Worm (Caenorhabditis elegans) whole organism, late embryonic: Measurements from ENCODE around the gene C18H2.5.

Source experiments
- C08G9.2 ChIP-seq: sonication (generic microtip); optimal IDR thresholded peaks from 2 replicates; lab custom pipeline; 2016; ENCODE audit warnings: mild to moderate bottlenecking, missing genetic modification characterization, moderate library complexity, missing compliant biosample characterization
- F13H6.1 ChIP-seq: sonication (generic microtip); optimal IDR thresholded peaks from 2 replicates; lab custom pipeline; 2016; ENCODE audit warnings: missing genetic modification characterization, missing compliant biosample characterization
- ceh-2 ChIP-seq: sonication (generic microtip); optimal IDR thresholded peaks from 2 replicates; lab custom pipeline; 2016; ENCODE audit warnings: missing genotype, missing genetic modification characterization, missing compliant biosample characterization
- ceh-22 ChIP-seq: sonication (generic microtip); optimal IDR thresholded peaks from 2 replicates; lab custom pipeline; 2017; ENCODE audit warnings: missing biosample characterization, missing genetic modification characterization
- ceh-30 ChIP-seq: fragments of 150-350 bp; optimal IDR thresholded peaks from 2 replicates; lab custom pipeline; 2014; ENCODE audit warnings: missing biosample characterization, missing genetic modification characterization
- ceh-31 ChIP-seq: sonication (generic microtip); optimal IDR thresholded peaks from 2 replicates; lab custom pipeline; 2016; ENCODE audit warnings: missing genetic modification characterization, missing compliant biosample characterization
- ceh-45 ChIP-seq: fragments of 200-800 bp; sonication (Bioruptor generic); IDR thresholded peaks from 2 replicates; pipeline ENCODE4 v1.3.6; 2022; ENCODE audit warnings: missing genetic modification reagents, missing genetic modification characterization, missing compliant biosample characterization
- ceh-48 ChIP-seq: sonication (generic microtip); optimal IDR thresholded peaks from 2 replicates; lab custom pipeline; 2016; ENCODE audit warnings: missing genetic modification characterization, inconsistent platforms, missing compliant biosample characterization
- che-1 ChIP-seq: sonication (generic microtip); optimal IDR thresholded peaks from 2 replicates; lab custom pipeline; 2016; ENCODE audit warnings: mild to moderate bottlenecking, missing genetic modification characterization, missing compliant biosample characterization
- dmd-4 ChIP-seq: sonication (generic microtip); optimal IDR thresholded peaks from 2 replicates; lab custom pipeline; 2016; ENCODE audit warnings: borderline replicate concordance, missing genetic modification characterization, missing compliant biosample characterization
- dve-1 ChIP-seq: sonication (generic microtip); optimal IDR thresholded peaks from 2 replicates; lab custom pipeline; 2017; ENCODE audit warnings: antibody characterized with exemption, mild to moderate bottlenecking, missing genetic modification characterization, missing compliant biosample characterization
- elt-2 ChIP-seq: sonication (generic microtip); optimal IDR thresholded peaks from 2 replicates; lab custom pipeline; 2016; ENCODE audit warnings: missing genetic modification reagents, missing genetic modification characterization, missing compliant biosample characterization
- elt-4 ChIP-seq: sonication (generic microtip); optimal IDR thresholded peaks from 2 replicates; lab custom pipeline; 2016; ENCODE audit warnings: missing genetic modification characterization, missing compliant biosample characterization
- fkh-10 ChIP-seq: fragments of 150-350 bp; optimal IDR thresholded peaks from 2 replicates; lab custom pipeline; 2014; ENCODE audit warnings: missing biosample characterization, missing genetic modification reagents, missing genetic modification characterization
- gmeb-2 ChIP-seq: sonication (generic microtip); optimal IDR thresholded peaks from 2 replicates; lab custom pipeline; 2016; ENCODE audit warnings: missing genetic modification characterization, inconsistent platforms, missing compliant biosample characterization
- hlh-30 ChIP-seq: sonication (generic microtip); optimal IDR thresholded peaks from 2 replicates; lab custom pipeline; 2017; ENCODE audit warnings: antibody characterized with exemption, missing genetic modification characterization, missing compliant biosample characterization; ENCODE audit not compliant: insufficient read depth
- hlh-6 ChIP-seq: sonication (generic microtip); optimal IDR thresholded peaks from 2 replicates; lab custom pipeline; 2016; ENCODE audit warnings: missing genotype, missing genetic modification characterization, missing compliant biosample characterization
- hlh-8 ChIP-seq: sonication (generic microtip); optimal IDR thresholded peaks from 2 replicates; lab custom pipeline; 2016; ENCODE audit warnings: missing genotype, missing genetic modification characterization, missing compliant biosample characterization
- nfya-1 ChIP-seq: sonication (generic microtip); optimal IDR thresholded peaks from 2 replicates; lab custom pipeline; 2017; ENCODE audit warnings: missing genetic modification characterization, mild to moderate bottlenecking, missing compliant biosample characterization, antibody characterized with exemption, moderate library complexity
- nhr-11 ChIP-seq: fragments of 150-350 bp; optimal IDR thresholded peaks from 2 replicates; lab custom pipeline; 2014; ENCODE audit warnings: missing biosample characterization, missing genetic modification characterization
- nhr-232 ChIP-seq: sonication (generic microtip); optimal IDR thresholded peaks from 2 replicates; lab custom pipeline; 2016; ENCODE audit warnings: missing genetic modification characterization, missing compliant biosample characterization
- odd-2 ChIP-seq: sonication (generic microtip); optimal IDR thresholded peaks from 2 replicates; lab custom pipeline; 2017; ENCODE audit warnings: antibody characterized with exemption, mild to moderate bottlenecking, missing genetic modification characterization, missing compliant biosample characterization
- pha-2 ChIP-seq: sonication (generic microtip); optimal IDR thresholded peaks from 2 replicates; lab custom pipeline; 2017; ENCODE audit warnings: mild to moderate bottlenecking, missing genetic modification characterization, missing compliant biosample characterization
- sdc-2 ChIP-seq: sonication (generic microtip); optimal IDR thresholded peaks from 2 replicates; lab custom pipeline; 2016; ENCODE audit warnings: missing genotype, missing genetic modification characterization, missing compliant biosample characterization
- syd-9 ChIP-seq: sonication (generic microtip); optimal IDR thresholded peaks from 2 replicates; lab custom pipeline; 2016; ENCODE audit warnings: mild to moderate bottlenecking, missing genetic modification characterization, moderate library complexity, missing compliant biosample characterization
- tbx-2 ChIP-seq: sonication (generic microtip); optimal IDR thresholded peaks from 2 replicates; lab custom pipeline; 2016; ENCODE audit warnings: missing genetic modification characterization, missing compliant biosample characterization
- tbx-7 ChIP-seq: sonication (generic microtip); optimal IDR thresholded peaks from 2 replicates; lab custom pipeline; 2016; ENCODE audit warnings: missing genotype, missing genetic modification characterization, missing compliant biosample characterization
- ttx-3 ChIP-seq: sonication (generic microtip); optimal IDR thresholded peaks from 2 replicates; lab custom pipeline; 2016; ENCODE audit warnings: missing genetic modification reagents, missing genetic modification characterization, missing compliant biosample characterization
- unc-3 ChIP-seq, 2 experiments: fragments of 200-800 bp in 1 of 2; sonication (Bioruptor generic) in 1 of 2; sonication (generic microtip) in 1 of 2; conservative IDR thresholded peaks in 1 of 2; optimal IDR thresholded peaks in 1 of 2; 2 replicates each; pipeline versions ENCODE4 v1.3.6 to Lab custom; 2016 to 2022; ENCODE audit warnings: missing compliant biosample characterization in 2 of 2, missing genetic modification characterization in 2 of 2, missing genetic modification reagents in 1 of 2
- unc-55 ChIP-seq: sonication (generic microtip); optimal IDR thresholded peaks from 2 replicates; lab custom pipeline; 2017; ENCODE audit warnings: missing biosample characterization, missing genetic modification reagents, missing genetic modification characterization
- unc-86 ChIP-seq: sonication (generic microtip); optimal IDR thresholded peaks from 2 replicates; lab custom pipeline; 2016; ENCODE audit warnings: missing genetic modification characterization, missing compliant biosample characterization
- ztf-16 ChIP-seq: sonication (generic microtip); optimal IDR thresholded peaks from 2 replicates; lab custom pipeline; 2017; ENCODE audit warnings: missing genetic modification characterization, missing compliant biosample characterization

Gene C18H2.5

DNA sequence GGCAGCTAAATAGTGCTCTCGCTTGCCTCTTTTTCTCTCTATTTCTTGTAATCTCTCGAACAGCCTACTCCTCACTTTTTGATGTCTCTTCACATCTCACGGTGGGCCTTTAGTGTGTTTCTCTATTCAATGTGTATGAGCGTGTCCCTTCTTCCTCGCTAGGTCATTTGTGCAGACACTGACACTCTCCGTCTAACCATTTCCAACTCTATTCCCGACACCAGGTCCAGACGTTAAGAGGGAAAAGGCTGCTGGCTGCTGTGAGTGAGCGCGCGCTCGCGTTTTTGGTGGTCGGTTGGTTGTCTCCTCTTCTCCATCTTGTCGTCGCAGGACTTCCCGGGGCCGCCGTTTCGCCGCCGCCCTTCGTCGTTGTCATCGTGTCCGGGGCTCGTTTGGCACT lies 34.7 kb downstream of the C18H2.5 start (continued):
- TF ChIP-seq dmd-4 (tag; lab: Kevin White, UChicago) (peak; percentile 25), ttx-3 (tag; lab: Kevin White, UChicago) (no peak), fkh-10 (GFP tag; lab: Kevin White, UChicago) (no peak), F13H6.1 (tag; lab: Kevin White, UChicago) (peak; percentile 42), tbx-2 (tag; lab: Kevin White, UChicago) (peak; percentile 88), nhr-232 (tag; lab: Kevin White, UChicago) (no peak), unc-55 (GFP tag; lab: Kevin White, UChicago) (peak; percentile 80), pha-2 (peak; percentile 17), unc-3 (GFP tag; conservative IDR thresholded peaks at IDR 0.05; lab: Robert Waterston, UW) (no peak), unc-3 (tag; optimal IDR thresholded peaks at IDR 0.05; lab: Kevin White, UChicago) (no peak), ceh-2 (tag; lab: Kevin White, UChicago) (peak; percentile 53), C08G9.2 (tag; lab: Kevin White, UChicago) (peak; percentile 60), ceh-48 (tag; lab: Kevin White, UChicago) (no peak), ceh-30 (tag; lab: Kevin White, UChicago) (no peak), gmeb-2 (peak; percentile 24), ceh-31 (tag; lab: Kevin White, UChicago) (peak; percentile 87), nfya-1 (peak; percentile 76), nhr-11 (tag; lab: Kevin White, UChicago) (no peak)

DNA sequence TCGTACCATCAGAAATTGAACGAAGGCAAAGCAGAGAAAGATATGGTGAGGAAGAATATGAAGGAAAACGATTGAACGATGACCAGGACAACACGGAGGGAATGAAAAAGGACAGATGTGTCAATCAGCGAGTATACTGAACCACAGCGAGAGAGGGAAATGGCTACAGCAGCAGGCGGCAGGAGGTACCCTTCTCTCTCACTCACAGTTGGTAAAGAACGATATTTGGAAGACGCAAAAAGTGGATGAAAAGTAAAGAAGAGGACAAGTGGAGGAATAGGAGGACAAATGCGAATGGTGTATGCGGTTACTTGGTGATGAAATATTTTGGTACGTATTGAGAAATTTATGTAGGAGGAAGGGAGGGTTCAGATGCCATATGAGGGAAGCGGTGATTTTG lies 37.7 kb downstream of the C18H2.5 start, which contains the start of gene ZK783.7:
TSS of gene ZK783.7 (plus strand) at position 246 of the 400 bp plus-strand sequence.
- no peak for TF ChIP-seq hlh-8 (tag; lab: Kevin White, UChicago)
- TF ChIP-seq hlh-6 (tag; lab: Kevin White, UChicago): peak; percentile 51
- TF ChIP-seq ceh-22 (tag; lab: Kevin White, UChicago): no peak
- peak; percentile 42 for TF ChIP-seq unc-55 (GFP tag; lab: Kevin White, UChicago)
- TF ChIP-seq, all 69 proteins: peak for 2

DNA sequence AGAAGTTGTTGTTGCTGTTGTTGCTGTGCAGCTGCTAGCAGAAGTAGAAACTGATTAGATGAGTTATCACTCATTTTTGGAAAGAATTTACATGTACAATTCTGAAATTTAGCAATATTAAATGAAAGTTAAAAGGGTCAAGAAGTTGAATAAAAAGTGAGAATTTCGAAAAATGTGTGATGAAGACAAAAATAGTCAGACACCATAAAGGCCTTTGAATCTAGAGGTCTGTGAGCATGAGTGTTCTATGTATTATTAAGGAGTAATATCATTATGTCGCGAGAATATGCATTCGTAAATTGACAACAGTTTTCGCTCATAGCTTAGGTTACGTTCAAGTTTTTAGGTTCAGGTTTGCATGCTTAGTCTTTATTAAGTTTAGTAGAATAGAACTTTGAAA lies 38.2 kb downstream of the C18H2.5 start, which contains the start of gene baz-2:
TSS of gene baz-2 (minus strand) at position 101 of the 400 bp plus-strand sequence.
- no peak for TF ChIP-seq syd-9 (tag; lab: Kevin White, UChicago)
- no peak for TF ChIP-seq ceh-45 (GFP tag; lab: Robert Waterston, UW)
- no peak for TF ChIP-seq che-1 (tag; lab: Kevin White, UChicago)
- TF ChIP-seq hlh-30 (tag; lab: Kevin White, UChicago): no peak
- TF ChIP-seq dmd-4 (tag; lab: Kevin White, UChicago): no peak
- TF ChIP-seq, all 69 proteins: peak for 0

DNA sequence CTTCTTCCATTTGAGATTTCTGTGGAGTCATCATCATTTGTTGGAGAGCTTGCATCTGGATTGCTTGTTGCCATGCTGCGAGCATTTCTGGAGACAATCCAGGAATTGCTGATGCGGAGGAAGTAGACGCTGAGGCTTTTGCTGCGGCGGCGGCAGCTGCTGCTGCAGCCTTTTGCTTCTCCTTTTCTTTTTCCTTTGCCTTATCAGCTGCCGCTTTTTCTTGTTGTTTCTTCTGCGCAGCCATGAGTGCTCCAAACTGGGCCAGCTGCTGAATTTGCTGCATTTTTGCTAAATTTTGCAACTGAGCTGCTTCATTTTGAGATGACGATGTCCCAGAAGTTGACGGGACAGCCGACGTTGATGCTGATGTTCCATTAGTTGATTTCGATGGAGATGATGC lies 38.7 kb downstream of the C18H2.5 start:
- TF ChIP-seq ztf-16 (no peak), gmeb-2 (no peak)
- TF ChIP-seq, all 69 proteins: peak for 0

DNA sequence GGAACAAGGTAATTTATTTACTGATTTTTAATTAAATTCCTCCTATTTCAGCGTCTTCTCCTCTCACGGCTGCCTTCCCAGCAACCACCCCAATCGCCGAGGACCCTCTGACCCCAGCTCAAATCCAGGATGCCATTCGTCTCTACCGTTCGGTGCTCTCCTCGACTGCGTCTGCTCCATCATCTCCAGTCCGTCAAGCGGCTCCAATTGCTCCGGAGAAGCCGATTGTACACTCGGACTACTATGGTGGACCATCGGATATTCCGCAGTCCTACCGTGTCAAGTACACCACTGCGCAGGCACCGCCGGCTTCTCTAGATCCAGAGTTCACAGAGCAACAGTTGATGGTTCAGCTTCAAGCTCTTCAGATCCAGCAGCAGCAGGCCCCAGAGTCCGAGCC lies 45.3 kb downstream of the C18H2.5 start:
- TF ChIP-seq sdc-2 (tag; lab: Kevin White, UChicago): no peak
- no peak for TF ChIP-seq unc-86 (tag; lab: Kevin White, UChicago)
- no peak for TF ChIP-seq odd-2 (tag; lab: Kevin White, UChicago)
- TF ChIP-seq dve-1 (tag; lab: Kevin White, UChicago): no peak
- no peak for TF ChIP-seq elt-2 (tag; lab: Kevin White, UChicago)
- peak; percentile 51 for TF ChIP-seq elt-4 (tag; lab: Kevin White, UChicago)
- TF ChIP-seq tbx-7 (tag; lab: Kevin White, UChicago): no peak
- TF ChIP-seq che-1 (tag; lab: Kevin White, UChicago): no peak
